Fruit fly (Drosophila melanogaster): ENCODE measurements around the gene eIF2A.

Gene eIF2A

dm6 chr3L:21832203-21833160, 7.9 kb downstream of the eIF2A start, which contains the start of the genes CG7148 and Nopp140 (continued):
- TF ChIP-seq pum (GFP tag; optimal IDR thresholded peaks at IDR 0.05): peak; percentile 47
- TF ChIP-seq CG4707 (GFP tag; optimal IDR thresholded peaks at IDR 0.05): peak; percentile 16
- TF ChIP-seq Xrp1 (GFP tag; IDR thresholded peaks at IDR 0.05): peak; percentile 69
- peak; percentile 68 for TF ChIP-seq CG10543 (GFP tag; optimal IDR thresholded peaks at IDR 0.05)
- peak; percentile 70 for TF ChIP-seq lilli (GFP tag; optimal IDR thresholded peaks at IDR 0.05)
- peak; percentile 61 for TF ChIP-seq CG8944 (GFP tag; optimal IDR thresholded peaks at IDR 0.05)
- no peak for TF ChIP-seq CG8359 (GFP tag; optimal IDR thresholded peaks at IDR 0.05; ENCODE audit: borderline replicate concordance)
- TF ChIP-seq CG13775 (GFP tag; optimal IDR thresholded peaks at IDR 0.05): peak; percentile 54
- no peak for TF ChIP-seq CG8478 (optimal IDR thresholded peaks at IDR 0.05)
- TF ChIP-seq D (optimal IDR thresholded peaks at IDR 0.05): no peak
- TF ChIP-seq D (GFP tag; optimal IDR thresholded peaks at IDR 0.05): peak; percentile 25
- 0 out of 3 replicates have a peak, but pooled peaks have one; percentile 43 for TF ChIP-seq CG2889 (GFP tag; IDR thresholded peaks at IDR 0.05)
- TF ChIP-seq CG33557 (GFP tag; optimal IDR thresholded peaks at IDR 0.05): peak; percentile 27
- TF ChIP-seq CG10147 (GFP tag; optimal IDR thresholded peaks at IDR 0.05): peak; percentile 53
- peak; percentile 39 for TF ChIP-seq nerfin-1 (tag; optimal IDR thresholded peaks at IDR 0.05)
- no peak for TF ChIP-seq Dip2 (GFP tag; IDR thresholded peaks at IDR 0.05)
- TF ChIP-seq danr (GFP tag; IDR thresholded peaks at IDR 0.05): no peak
- TF ChIP-seq CG1024 (GFP tag; IDR thresholded peaks at IDR 0.05): peak; percentile 64; the same call in 1 of the 2 replicates
- TF ChIP-seq Optix (GFP tag; IDR thresholded peaks at IDR 0.05): peak; percentile 42; the same call in 1 of the 3 replicates
- TF ChIP-seq CG4730 (GFP tag; IDR thresholded peaks at IDR 0.05): peak; percentile 43
- peak; percentile 67 for TF ChIP-seq CG14441 (GFP tag; IDR thresholded peaks at IDR 0.05)

dm6 chr3L:21835569-21835968, 11.0 kb downstream of the eIF2A start:
- no peak for TF ChIP-seq gt (GFP tag; IDR thresholded peaks at IDR 0.05)
- 0 out of 3 replicates have a peak, but pooled peaks have one; percentile 29 for TF ChIP-seq HLH4C (GFP tag; IDR thresholded peaks at IDR 0.05; ENCODE audit: partially characterized antibody)
- no peak for TF ChIP-seq kni (GFP tag; optimal IDR thresholded peaks at IDR 0.05)
- TF ChIP-seq Dref (GFP tag; IDR thresholded peaks at IDR 0.05): 0 out of 2 replicates have a peak, but pooled peaks have one; percentile 13
- no peak for TF ChIP-seq CG10654 (GFP tag; optimal IDR thresholded peaks at IDR 0.05)
- TF ChIP-seq CG17612 (GFP tag; IDR thresholded peaks at IDR 0.05): no peak
- TF ChIP-seq CG9817 (tag; optimal IDR thresholded peaks at IDR 0.05): no peak
- TF ChIP-seq CG8944 (GFP tag; optimal IDR thresholded peaks at IDR 0.05): no peak
- no peak for TF ChIP-seq lbe (GFP tag; optimal IDR thresholded peaks at IDR 0.05)
- peak; percentile 27; the same call in 1 of the 3 replicates for TF ChIP-seq Opbp (GFP tag; IDR thresholded peaks at IDR 0.05; ENCODE audit: partially characterized antibody)
- TF ChIP-seq vfl (GFP tag; optimal IDR thresholded peaks at IDR 0.05): no peak
- no peak for TF ChIP-seq sr (GFP tag; IDR thresholded peaks at IDR 0.05)
- no peak for TF ChIP-seq CG4730 (GFP tag; IDR thresholded peaks at IDR 0.05)
- no peak for TF ChIP-seq Dad (GFP tag; optimal IDR thresholded peaks at IDR 0.05)
- TF ChIP-seq Ada2b (GFP tag; IDR thresholded peaks at IDR 0.05): no peak
- TF ChIP-seq mirr (GFP tag; optimal IDR thresholded peaks at IDR 0.05): no peak
- TF ChIP-seq Adf1 (GFP tag; IDR thresholded peaks at IDR 0.05): no peak
- no peak for TF ChIP-seq pum (GFP tag; optimal IDR thresholded peaks at IDR 0.05)
- TF ChIP-seq sens-2 (GFP tag; IDR thresholded peaks at IDR 0.05): no peak
- 0 out of 3 replicates have a peak, but pooled peaks have one; percentile 12 for TF ChIP-seq zfh1 (GFP tag; IDR thresholded peaks at IDR 0.05)
- TF ChIP-seq CG42726 (GFP tag; IDR thresholded peaks at IDR 0.05; ENCODE audit: partially characterized antibody): no peak
- TF ChIP-seq salm (tag; optimal IDR thresholded peaks at IDR 0.05): no peak
- TF ChIP-seq Poxn (GFP tag; IDR thresholded peaks at IDR 0.05): no peak
- no peak for TF ChIP-seq mld (GFP tag; IDR thresholded peaks at IDR 0.05; ENCODE audit: partially characterized antibody)
- no peak for TF ChIP-seq Dp (GFP tag; optimal IDR thresholded peaks at IDR 0.05)
- TF ChIP-seq BtbVII (GFP tag; optimal IDR thresholded peaks at IDR 0.05): no peak
- peak; percentile 69 for TF ChIP-seq Med (GFP tag)
- no peak for TF ChIP-seq HmgZ (tag; optimal IDR thresholded peaks at IDR 0.05)
- no peak for TF ChIP-seq schlank (tag; optimal IDR thresholded peaks at IDR 0.05)
- TF ChIP-seq CG1602 (GFP tag; optimal IDR thresholded peaks at IDR 0.05): no peak
- no peak for TF ChIP-seq CG11560 (tag; IDR thresholded peaks at IDR 0.05)
